Worm (Caenorhabditis elegans): ENCODE measurements around the gene Y69F12A.1.

- no peak for TF ChIP-seq flt-1 (GFP tag; IDR thresholded peaks at IDR 0.05)
- no peak for TF ChIP-seq ztf-23 (GFP tag; IDR thresholded peaks at IDR 0.05)
- no peak for TF ChIP-seq med-1 (GFP tag; optimal IDR thresholded peaks at IDR 0.05; ENCODE audit: insufficient read depth)
- no peak for TF ChIP-seq cog-1 (tag; optimal IDR thresholded peaks at IDR 0.05)
- TF ChIP-seq ref-1 (GFP tag; conservative IDR thresholded peaks at IDR 0.05) = no peak
Observed at ce11 chrIII:7489055-7489534, 32.4 kb downstream of the Y69F12A.1 start, which contains the start of gene mup-4.

Measured in whole organism, midembryonic.